Fruit fly (Drosophila melanogaster): ENCODE measurements around the gene hng3.

Gene hng3

dm6 chr3L:776201-776600 is 20.9 kb upstream of the hng3 start (continued):
- TF ChIP-seq fkh (GFP tag; optimal IDR thresholded peaks at IDR 0.05) (no peak), net (GFP tag; optimal IDR thresholded peaks at IDR 0.05) (peak; percentile 39), achi (GFP tag; optimal IDR thresholded peaks at IDR 0.05) (peak; percentile 64), pdm3 (GFP tag; optimal IDR thresholded peaks at IDR 0.05) (no peak), CG10631 (GFP tag; optimal IDR thresholded peaks at IDR 0.05) (peak; percentile 42), lz (GFP tag; optimal IDR thresholded peaks at IDR 0.05) (peak; percentile 3), Sox15 (GFP tag; optimal IDR thresholded peaks at IDR 0.05) (peak; percentile 15), CG11902 (GFP tag; optimal IDR thresholded peaks at IDR 0.05) (peak; percentile 6), Eip78C (GFP tag) (peak; percentile 91), Blimp-1 (GFP tag; optimal IDR thresholded peaks at IDR 0.05) (no peak), eg (GFP tag; IDR thresholded peaks at IDR 0.05) (peak; percentile 45; the same call in 1 of the 3 replicates), Hr4 (GFP tag; optimal IDR thresholded peaks at IDR 0.05) (peak; percentile 53), CG6163 (GFP tag; IDR thresholded peaks at IDR 0.05) (peak; percentile 51; the same call in 1 of the 3 replicates), CG8119 (GFP tag; IDR thresholded peaks at IDR 0.05) (peak; percentile 68), vri (GFP tag; optimal IDR thresholded peaks at IDR 0.05) (peak; percentile 25), Gug (GFP tag; IDR thresholded peaks at IDR 0.05) (no peak), CG1621 (tag; optimal IDR thresholded peaks at IDR 0.05) (peak; percentile 11), CG6792 (GFP tag; optimal IDR thresholded peaks at IDR 0.05) (peak; percentile 49), cyc (GFP tag; optimal IDR thresholded peaks at IDR 0.05) (peak; percentile 39), CG6276 (GFP tag; optimal IDR thresholded peaks at IDR 0.05) (peak; percentile 41), CG11762 (GFP tag; optimal IDR thresholded peaks at IDR 0.05; ENCODE audit: insufficient read depth) (peak; percentile 7), salr (GFP tag; optimal IDR thresholded peaks at IDR 0.05) (peak in 1 of 2 experiments; percentile 26), Ets96B (tag; optimal IDR thresholded peaks at IDR 0.05) (peak; percentile 68)

dm6 chr3L:775053-775355 is 19.7 kb upstream of the hng3 start:
- TF ChIP-seq achi (GFP tag; optimal IDR thresholded peaks at IDR 0.05): peak; percentile 40
- TF ChIP-seq CG32006 (GFP tag; optimal IDR thresholded peaks at IDR 0.05): peak; percentile 76
- TF ChIP-seq salr (GFP tag; optimal IDR thresholded peaks at IDR 0.05): peak in 1 of 2 experiments; percentile 23
- TF ChIP-seq fd59A (GFP tag; optimal IDR thresholded peaks at IDR 0.05): no peak
- TF ChIP-seq topi (GFP tag; optimal IDR thresholded peaks at IDR 0.05): no peak
- TF ChIP-seq CG6276 (GFP tag; optimal IDR thresholded peaks at IDR 0.05): peak; percentile 53
- TF ChIP-seq CG10669 (GFP tag; optimal IDR thresholded peaks at IDR 0.05): peak; percentile 27
- TF ChIP-seq Gug (GFP tag; IDR thresholded peaks at IDR 0.05): peak; percentile 75
- TF ChIP-seq CG6163 (GFP tag; IDR thresholded peaks at IDR 0.05): peak; percentile 69
- peak; percentile 32 for TF ChIP-seq CG3032 (tag; optimal IDR thresholded peaks at IDR 0.05)
- no peak for TF ChIP-seq Smox (GFP tag; optimal IDR thresholded peaks at IDR 0.05)
- no peak for TF ChIP-seq CG31627 (GFP tag; optimal IDR thresholded peaks at IDR 0.05)
- TF ChIP-seq Ets21C (GFP tag; optimal IDR thresholded peaks at IDR 0.05): no peak
- no peak for TF ChIP-seq dsx (GFP tag; optimal IDR thresholded peaks at IDR 0.05; ENCODE audit: poor library complexity, severe bottlenecking)
- no peak for TF ChIP-seq CG6854 (GFP tag; optimal IDR thresholded peaks at IDR 0.05)
- TF ChIP-seq Eip78C (GFP tag): peak; percentile 80
- TF ChIP-seq vri (GFP tag; optimal IDR thresholded peaks at IDR 0.05): no peak
- TF ChIP-seq spab (GFP tag; optimal IDR thresholded peaks at IDR 0.05): peak; percentile 15
- no peak for TF ChIP-seq fd85E (GFP tag; optimal IDR thresholded peaks at IDR 0.05)
- TF ChIP-seq Hr4 (GFP tag; optimal IDR thresholded peaks at IDR 0.05): peak; percentile 66
- TF ChIP-seq CG8632 (GFP tag; optimal IDR thresholded peaks at IDR 0.05): no peak
- peak; percentile 17 for TF ChIP-seq Met (GFP tag; optimal IDR thresholded peaks at IDR 0.05)
- TF ChIP-seq CG6792 (GFP tag; optimal IDR thresholded peaks at IDR 0.05): no peak
- peak; percentile 83 for TF ChIP-seq eg (GFP tag; IDR thresholded peaks at IDR 0.05)
- TF ChIP-seq Hr38 (GFP tag; optimal IDR thresholded peaks at IDR 0.05): no peak
- no peak for TF ChIP-seq fkh (GFP tag; optimal IDR thresholded peaks at IDR 0.05)
- no peak for TF ChIP-seq Sox15 (GFP tag; optimal IDR thresholded peaks at IDR 0.05)
- TF ChIP-seq CG8319 (GFP tag; optimal IDR thresholded peaks at IDR 0.05): no peak
- peak; percentile 46 for TF ChIP-seq net (GFP tag; optimal IDR thresholded peaks at IDR 0.05)
- no peak for TF ChIP-seq Hr39 (GFP tag; optimal IDR thresholded peaks at IDR 0.05)
- no peak for TF ChIP-seq CG1621 (tag; optimal IDR thresholded peaks at IDR 0.05)
- TF ChIP-seq lz (GFP tag; optimal IDR thresholded peaks at IDR 0.05): no peak
- peak; percentile 36 for TF ChIP-seq Ets96B (tag; optimal IDR thresholded peaks at IDR 0.05)
- TF ChIP-seq CG34406 (GFP tag; optimal IDR thresholded peaks at IDR 0.05): peak; percentile 34
- peak; percentile 43 for TF ChIP-seq acj6 (GFP tag; optimal IDR thresholded peaks at IDR 0.05)
- peak; percentile 19 for TF ChIP-seq dac (GFP tag; optimal IDR thresholded peaks at IDR 0.05)
- no peak for TF ChIP-seq Eip93F (GFP tag; optimal IDR thresholded peaks at IDR 0.05)
- TF ChIP-seq ss (GFP tag; optimal IDR thresholded peaks at IDR 0.05): no peak
- no peak for TF ChIP-seq Sox14 (GFP tag; optimal IDR thresholded peaks at IDR 0.05)
- peak; percentile 54 for TF ChIP-seq CG8119 (GFP tag; IDR thresholded peaks at IDR 0.05)
- TF ChIP-seq Sox102F (GFP tag; optimal IDR thresholded peaks at IDR 0.05): no peak
- no peak for TF ChIP-seq CG16779 (tag; optimal IDR thresholded peaks at IDR 0.05)

Measured in whole organism, prepupa.